Fruit fly (Drosophila melanogaster) S2 (cell line): ENCODE data around the gene Act79B.

Experiments used
- CG8478 ChIP-seq: fragments of >200 bp; optimal IDR thresholded peaks from 2 replicates; lab custom pipeline; 2018
- CTCF ChIP-seq, 2 experiments: fragments of >200 bp; optimal IDR thresholded peaks; 2 replicates each; lab custom pipeline; 2018

DNA sequence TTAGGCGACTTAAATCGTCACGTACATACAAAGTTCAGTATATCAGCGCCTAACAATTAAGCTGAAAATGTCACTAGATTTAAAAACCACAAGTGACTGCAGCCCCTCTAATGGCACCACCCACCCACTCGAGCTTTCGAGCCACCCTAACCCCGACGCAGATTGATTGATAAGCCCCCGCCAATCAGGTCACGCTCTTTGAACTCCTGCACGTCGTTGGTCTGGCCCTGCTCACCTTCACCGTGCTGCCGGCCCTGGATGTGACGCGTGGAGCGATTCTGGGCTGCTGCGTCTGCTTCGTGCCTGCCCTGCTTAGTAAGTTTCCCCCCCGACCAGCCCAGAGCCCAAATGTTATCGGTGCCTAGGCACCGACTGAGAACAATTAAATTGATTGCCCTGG lies 21.7 kb upstream of the Act79B start:
- TF ChIP-seq CTCF (optimal IDR thresholded peaks at IDR 0.05; lab: Kevin White, UChicago) (no peak), CG8478 (lab: Kevin White, UChicago) (no peak)
